Worm (Caenorhabditis elegans) whole organism, mixed stage, embryonic: ENCODE measurements around the gene ippk-1.

Experiments
- M03D4.4 ChIP-seq: sonication (generic microtip); optimal IDR thresholded peaks from 2 replicates; lab custom pipeline; 2017; ENCODE audit warnings: mild to moderate bottlenecking, missing genetic modification characterization, missing compliant biosample characterization
- bed-3 ChIP-seq: fragments of 200-800 bp; sonication (Bioruptor generic); optimal IDR thresholded peaks from 3 replicates; lab custom pipeline; 2018; ENCODE audit warnings: mild to moderate bottlenecking, missing genetic modification characterization, moderate library complexity, missing compliant biosample characterization
- blmp-1 ChIP-seq: fragments of 150-350 bp; optimal IDR thresholded peaks from 2 replicates; lab custom pipeline; 2014; ENCODE audit warnings: missing biosample characterization, missing genetic modification characterization
- ceh-39 ChIP-seq: fragments of 150-350 bp; optimal IDR thresholded peaks from 2 replicates; lab custom pipeline; 2014; ENCODE audit warnings: missing biosample characterization, missing genetic modification characterization
- ceh-43 ChIP-seq: fragments of 200-800 bp; sonication (Bioruptor generic); optimal IDR thresholded peaks from 2 replicates; lab custom pipeline; 2018; ENCODE audit warnings: mild to moderate bottlenecking, missing genetic modification characterization, moderate library complexity, missing compliant biosample characterization
- ceh-83 ChIP-seq: fragments of 200-800 bp; sonication (Bioruptor generic); optimal IDR thresholded peaks from 2 replicates; lab custom pipeline; 2018; ENCODE audit warnings: mild to moderate bottlenecking, missing genetic modification characterization, missing compliant biosample characterization
- ces-1 ChIP-seq: fragments of 150-350 bp; optimal IDR thresholded peaks from 2 replicates; lab custom pipeline; 2014; ENCODE audit warnings: missing biosample characterization, missing genetic modification reagents, missing genetic modification characterization
- cnd-1 ChIP-seq: fragments of 200-800 bp; sonication (Bioruptor generic); optimal IDR thresholded peaks from 2 replicates; lab custom pipeline; 2018; ENCODE audit warnings: mild to moderate bottlenecking, missing genetic modification characterization, missing compliant biosample characterization
- drap-1 ChIP-seq: fragments of 200-800 bp; sonication (Bioruptor generic); optimal IDR thresholded peaks from 3 replicates; lab custom pipeline; 2018; ENCODE audit warnings: mild to moderate bottlenecking, missing genetic modification characterization, missing compliant biosample characterization
- elt-1 ChIP-seq: sonication (generic microtip); optimal IDR thresholded peaks from 2 replicates; lab custom pipeline; 2017; ENCODE audit warnings: missing genetic modification characterization, mild to moderate bottlenecking, missing compliant biosample characterization, antibody characterized with exemption, moderate library complexity, borderline replicate concordance; ENCODE audit not compliant: insufficient read depth
- flh-1 ChIP-seq: fragments of 200-800 bp; sonication (Bioruptor generic); optimal IDR thresholded peaks from 2 replicates; lab custom pipeline; 2018; ENCODE audit warnings: mild to moderate bottlenecking, missing genetic modification characterization, moderate library complexity, missing compliant biosample characterization
- ham-2 ChIP-seq: fragments of 200-800 bp; sonication (Bioruptor generic); optimal IDR thresholded peaks from 2 replicates; lab custom pipeline; 2018; ENCODE audit warnings: mild to moderate bottlenecking, missing genetic modification characterization, missing compliant biosample characterization
- hlh-1 ChIP-seq: fragments of 150-350 bp; optimal IDR thresholded peaks from 2 replicates; lab custom pipeline; 2014; ENCODE audit warnings: missing biosample characterization, missing genetic modification reagents, missing genetic modification characterization
- lin-13 ChIP-seq: fragments of 150-350 bp; optimal IDR thresholded peaks from 2 replicates; lab custom pipeline; 2014; ENCODE audit warnings: missing biosample characterization, missing genetic modification characterization
- lin-32 ChIP-seq: fragments of 200-800 bp; sonication (Bioruptor generic); optimal IDR thresholded peaks from 2 replicates; lab custom pipeline; 2018; ENCODE audit warnings: mild to moderate bottlenecking, missing genetic modification characterization, missing compliant biosample characterization
- lsy-2 ChIP-seq: fragments of 150-350 bp; optimal IDR thresholded peaks from 2 replicates; lab custom pipeline; 2014; ENCODE audit warnings: missing biosample characterization, missing genetic modification characterization
- mab-5 ChIP-seq: fragments of 150-350 bp; optimal IDR thresholded peaks from 2 replicates; lab custom pipeline; 2014; ENCODE audit warnings: missing biosample characterization, missing genetic modification characterization
- mep-1 ChIP-seq: fragments of 150-350 bp; optimal IDR thresholded peaks from 2 replicates; lab custom pipeline; 2017; ENCODE audit warnings: missing biosample characterization, missing genetic modification reagents, missing genetic modification characterization, inconsistent platforms
- nhr-12 ChIP-seq: fragments of 150-350 bp; optimal IDR thresholded peaks from 2 replicates; lab custom pipeline; 2014; ENCODE audit warnings: missing biosample characterization, missing genetic modification characterization
- nhr-2 ChIP-seq: fragments of 150-350 bp; optimal IDR thresholded peaks from 2 replicates; lab custom pipeline; 2014; ENCODE audit warnings: missing biosample characterization, missing genetic modification characterization
- nhr-237 ChIP-seq: fragments of 150-350 bp; optimal IDR thresholded peaks from 2 replicates; lab custom pipeline; 2014; ENCODE audit warnings: missing biosample characterization, missing genetic modification characterization
- nhr-28 ChIP-seq: fragments of 150-350 bp; optimal IDR thresholded peaks from 2 replicates; lab custom pipeline; 2014; ENCODE audit warnings: missing biosample characterization, missing genetic modification characterization
- nhr-76 ChIP-seq: sonication (generic microtip); optimal IDR thresholded peaks from 2 replicates; lab custom pipeline; 2017; ENCODE audit warnings: missing biosample characterization, missing genetic modification characterization
- pha-4 ChIP-seq: fragments of 150-350 bp; optimal IDR thresholded peaks from 2 replicates; lab custom pipeline; 2018; ENCODE audit warnings: missing biosample characterization, missing genetic modification reagents, missing genetic modification characterization
- snpc-4 ChIP-seq: fragments of 150-350 bp; optimal IDR thresholded peaks from 2 replicates; lab custom pipeline; 2014; ENCODE audit warnings: missing biosample characterization, missing genetic modification characterization
- sptf-1 ChIP-seq: sonication (generic microtip); optimal IDR thresholded peaks from 2 replicates; lab custom pipeline; 2017; ENCODE audit warnings: mild to moderate bottlenecking, missing genetic modification characterization, moderate library complexity, missing compliant biosample characterization
- tbx-8 ChIP-seq: fragments of 200-800 bp; sonication (Bioruptor generic); optimal IDR thresholded peaks from 2 replicates; lab custom pipeline; 2018; ENCODE audit warnings: mild to moderate bottlenecking, missing genetic modification characterization, moderate library complexity, missing compliant biosample characterization
- unc-120 ChIP-seq: sonication (generic microtip); optimal IDR thresholded peaks from 2 replicates; lab custom pipeline; 2017; ENCODE audit warnings: missing genetic modification characterization, missing compliant biosample characterization; ENCODE audit not compliant: poor library complexity, severe bottlenecking
- unc-62 ChIP-seq: fragments of 150-350 bp; optimal IDR thresholded peaks from 2 replicates; lab custom pipeline; 2014; ENCODE audit warnings: missing biosample characterization, missing genetic modification reagents, missing genetic modification characterization
- zip-8 ChIP-seq: fragments of 150-350 bp; optimal IDR thresholded peaks from 2 replicates; lab custom pipeline; 2014; ENCODE audit warnings: missing biosample characterization, missing genetic modification characterization
- ztf-11 ChIP-seq: fragments of 150-350 bp; optimal IDR thresholded peaks from 2 replicates; lab custom pipeline; 2014; ENCODE audit warnings: missing biosample characterization, missing genetic modification characterization

Gene ippk-1

DNA sequence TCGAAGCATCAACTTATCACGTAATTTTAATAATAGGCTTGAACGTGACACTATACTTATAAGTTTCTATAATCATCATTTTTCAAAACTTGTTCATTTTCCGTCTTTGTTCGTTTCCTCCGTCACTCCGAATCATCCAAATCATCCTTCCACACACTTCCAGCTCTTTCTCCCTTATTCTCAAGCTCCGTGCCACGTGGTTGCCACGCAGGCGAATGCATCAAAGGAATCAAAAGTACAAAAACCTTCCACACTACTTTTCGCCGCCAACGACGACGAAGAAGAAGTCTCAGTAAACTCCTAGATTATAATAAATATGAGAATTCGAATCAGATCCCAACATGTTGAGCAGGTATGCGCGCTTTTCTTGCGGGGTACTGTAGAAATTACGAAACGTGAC lies 11.4 kb downstream of the ippk-1 start:
- TF ChIP-seq tbx-8 (no peak), lin-13 (no peak), sptf-1 (tag; lab: Kevin White, UChicago) (no peak), pha-4 (tag; lab: Kevin White, UChicago) (no peak), flh-1 (GFP tag; lab: Kevin White, UChicago) (no peak), nhr-76 (tag; lab: Kevin White, UChicago) (no peak), drap-1 (no peak), ham-2 (GFP tag; lab: Kevin White, UChicago) (no peak), bed-3 (GFP tag; lab: Kevin White, UChicago) (no peak), nhr-12 (tag; lab: Kevin White, UChicago) (no peak), unc-120 (tag; lab: Kevin White, UChicago) (no peak)

ce11 chrII:12054558-12054957 lies 11.8 kb downstream of the ippk-1 start:
- TF ChIP-seq unc-62 (GFP tag; lab: Kevin White, UChicago) (no peak), tbx-8 (no peak), ceh-83 (GFP tag; lab: Kevin White, UChicago) (no peak), M03D4.4 (tag; lab: Kevin White, UChicago) (no peak), nhr-237 (tag; lab: Kevin White, UChicago) (no peak), zip-8 (tag; lab: Kevin White, UChicago) (no peak), drap-1 (no peak), ces-1 (no peak), nhr-76 (tag; lab: Kevin White, UChicago) (no peak), bed-3 (GFP tag; lab: Kevin White, UChicago) (no peak), elt-1 (tag; lab: Kevin White, UChicago) (no peak), pha-4 (tag; lab: Kevin White, UChicago) (no peak), lsy-2 (tag; lab: Kevin White, UChicago) (no peak), mab-5 (tag; lab: Kevin White, UChicago) (no peak), blmp-1 (tag; lab: Kevin White, UChicago) (no peak), ceh-39 (tag; lab: Kevin White, UChicago) (no peak), mep-1 (tag; lab: Kevin White, UChicago) (no peak)

- no peak for TF ChIP-seq zip-8 (tag; lab: Kevin White, UChicago)
- no peak for TF ChIP-seq nhr-28 (tag; lab: Kevin White, UChicago)
- no peak for TF ChIP-seq sptf-1 (tag; lab: Kevin White, UChicago)
- TF ChIP-seq lin-32 = no peak
- TF ChIP-seq unc-62 (GFP tag; lab: Kevin White, UChicago) = no peak
- TF ChIP-seq pha-4 (tag; lab: Kevin White, UChicago) = no peak
- TF ChIP-seq lsy-2 (tag; lab: Kevin White, UChicago) = no peak
- no peak for TF ChIP-seq ztf-11 (tag; lab: Kevin White, UChicago)
- TF ChIP-seq ceh-43 = no peak
- no peak for TF ChIP-seq snpc-4
- no peak for TF ChIP-seq ceh-39 (tag; lab: Kevin White, UChicago)
- TF ChIP-seq ces-1 = no peak
- TF ChIP-seq nhr-2 (tag; lab: Kevin White, UChicago) = no peak
- no peak for TF ChIP-seq bed-3 (GFP tag; lab: Kevin White, UChicago)
Measured at ce11 chrII:12055408-12056140, 12.9 kb downstream of the ippk-1 start.

DNA sequence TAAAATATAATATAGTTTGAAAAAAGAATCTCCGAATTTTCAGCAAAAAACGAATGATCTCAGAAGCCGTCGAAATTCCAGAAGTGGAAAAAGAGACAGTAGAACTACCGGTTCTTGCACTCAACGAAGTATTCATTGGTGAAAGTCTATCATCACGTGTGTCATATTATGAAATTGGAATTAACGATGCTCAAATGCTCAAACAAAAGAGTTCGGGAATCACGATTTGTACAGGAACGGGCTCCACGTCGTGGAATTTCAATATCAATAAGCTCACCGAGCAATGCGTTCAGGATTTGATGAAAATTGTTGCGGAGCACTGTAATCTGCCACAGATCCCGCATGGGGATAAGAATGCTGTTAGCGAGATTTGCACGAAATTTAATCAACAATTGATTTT lies 15.6 kb downstream of the ippk-1 start:
- no peak for TF ChIP-seq lin-13
- no peak for TF ChIP-seq ceh-83 (GFP tag; lab: Kevin White, UChicago)
- TF ChIP-seq nhr-237 (tag; lab: Kevin White, UChicago) = no peak
- no peak for TF ChIP-seq mab-5 (tag; lab: Kevin White, UChicago)
- no peak for TF ChIP-seq hlh-1 (tag; lab: Kevin White, UChicago)
- TF ChIP-seq unc-120 (tag; lab: Kevin White, UChicago) = no peak
- TF ChIP-seq nhr-28 (tag; lab: Kevin White, UChicago) = no peak
- no peak for TF ChIP-seq cnd-1
- no peak for TF ChIP-seq elt-1 (tag; lab: Kevin White, UChicago)
- no peak for TF ChIP-seq unc-62 (GFP tag; lab: Kevin White, UChicago)
- TF ChIP-seq, all 35 proteins: peak for 0
